Fruit fly (Drosophila melanogaster) whole organism, embryonic: ENCODE measurements around the gene Alp9.
A peak's percentile ranks its signal among the peaks of the same experiment; 100 is the strongest.

Experiments used
- Blimp-1 ChIP-seq: fragments of 200-800 bp; sonication (Bioruptor generic); optimal IDR thresholded peaks from 3 replicates; lab custom pipeline; 2018; ENCODE audit warnings: missing biosample characterization, missing genetic modification characterization, mild to moderate bottlenecking, moderate library complexity, missing genetic modification reagents
- CG1024 ChIP-seq: fragments of 200-800 bp; sonication (Bioruptor generic); IDR thresholded peaks from 2 replicates; pipeline ENCODE4 v1.3.6; 2022; ENCODE audit warnings: missing biosample characterization, missing genetic modification characterization
- CG12219 ChIP-seq: fragments of 200-800 bp; sonication (Bioruptor generic); optimal IDR thresholded peaks from 3 replicates; lab custom pipeline; 2018; ENCODE audit warnings: missing biosample characterization, mild to moderate bottlenecking, missing genetic modification characterization
- CG13296 ChIP-seq: fragments of 200-800 bp; sonication (Bioruptor generic); optimal IDR thresholded peaks from 3 replicates; lab custom pipeline; 2018; ENCODE audit warnings: missing biosample characterization, mild to moderate bottlenecking, missing genetic modification characterization
- CG15479 ChIP-seq: fragments of 200-800 bp; sonication (Bioruptor generic); optimal IDR thresholded peaks from 3 replicates; lab custom pipeline; 2019; ENCODE audit warnings: missing biosample characterization, mild to moderate bottlenecking, missing genetic modification characterization, moderate library complexity
- CG16813 ChIP-seq: fragments of 200-800 bp; sonication (Bioruptor generic); IDR thresholded peaks from 3 replicates; pipeline ENCODE4 v1.3.6; 2022; ENCODE audit warnings: missing biosample characterization, missing genetic modification characterization; ENCODE audit not compliant: partially characterized antibody
- CG17912 ChIP-seq: fragments of 200-800 bp; sonication (Bioruptor generic); optimal IDR thresholded peaks from 2 replicates; lab custom pipeline; 2018; ENCODE audit warnings: missing biosample characterization, mild to moderate bottlenecking, missing genetic modification characterization
- CG18011 ChIP-seq: fragments of 200-800 bp; sonication (Bioruptor generic); optimal IDR thresholded peaks from 2 replicates; lab custom pipeline; 2017; ENCODE audit warnings: missing biosample characterization, missing genetic modification characterization, mild to moderate bottlenecking, moderate library complexity, missing genotype
- CG2116 ChIP-seq: fragments of 200-800 bp; sonication (Bioruptor generic); optimal IDR thresholded peaks from 3 replicates; lab custom pipeline; 2018; ENCODE audit warnings: missing biosample characterization, mild to moderate bottlenecking, missing genetic modification characterization
- CG2889 ChIP-seq: fragments of 200-800 bp; sonication (Bioruptor generic); IDR thresholded peaks from 3 replicates; pipeline ENCODE4 v1.3.6; 2022; ENCODE audit warnings: missing biosample characterization, missing genetic modification characterization
- CG30020 ChIP-seq: fragments of 200-800 bp; optimal IDR thresholded peaks from 2 replicates; lab custom pipeline; 2019; ENCODE audit warnings: missing biosample characterization, mild to moderate bottlenecking, missing genetic modification characterization, moderate library complexity
- CG30403 ChIP-seq: fragments of 200-800 bp; sonication (Bioruptor generic); optimal IDR thresholded peaks from 3 replicates; lab custom pipeline; 2016; ENCODE audit warnings: missing biosample characterization, missing genetic modification characterization
- CG31224 ChIP-seq: fragments of 200-800 bp; sonication (Bioruptor generic); IDR thresholded peaks from 2 replicates; pipeline ENCODE4 v1.3.6; 2022; ENCODE audit warnings: missing biosample characterization, missing genetic modification characterization
- CG31365 ChIP-seq: fragments of 200-800 bp; sonication (Bioruptor generic); optimal IDR thresholded peaks from 2 replicates; lab custom pipeline; 2018; ENCODE audit warnings: missing biosample characterization, mild to moderate bottlenecking, missing genetic modification characterization
- CG31441 ChIP-seq: fragments of 200-800 bp; sonication (Bioruptor generic); IDR thresholded peaks from 2 replicates; pipeline ENCODE4 v1.3.6; 2022; ENCODE audit warnings: missing biosample characterization, missing genetic modification characterization
- CG32772 ChIP-seq: fragments of 200-800 bp; sonication (Bioruptor generic); IDR thresholded peaks from 2 replicates; pipeline ENCODE4 v1.3.6; 2022; ENCODE audit warnings: missing biosample characterization, missing genetic modification characterization
- CG34224 ChIP-seq: fragments of 200-800 bp; sonication (Bioruptor generic); IDR thresholded peaks from 3 replicates; pipeline ENCODE4 v1.3.6; 2022; ENCODE audit warnings: missing biosample characterization, missing genetic modification characterization; ENCODE audit not compliant: partially characterized antibody
- CG4328 ChIP-seq: fragments of 200-800 bp; sonication (Bioruptor generic); optimal IDR thresholded peaks from 3 replicates; lab custom pipeline; 2017; ENCODE audit warnings: missing biosample characterization, missing genetic modification reagents, missing genetic modification characterization
- CG9797 ChIP-seq: fragments of 200-800 bp; sonication (Bioruptor generic); optimal IDR thresholded peaks from 3 replicates; lab custom pipeline; 2018; ENCODE audit warnings: missing biosample characterization, mild to moderate bottlenecking, missing genetic modification characterization
- CG9876 ChIP-seq: fragments of 200-800 bp; sonication (Bioruptor generic); optimal IDR thresholded peaks from 2 replicates; lab custom pipeline; 2016; ENCODE audit warnings: missing biosample characterization, missing genetic modification characterization
- Dll ChIP-seq: fragments of 200-800 bp; sonication (Bioruptor generic); IDR thresholded peaks from 4 replicates; pipeline ENCODE4 v1.3.6; 2022; ENCODE audit warnings: missing biosample characterization, missing genetic modification characterization; ENCODE audit not compliant: partially characterized antibody
- GATAe ChIP-seq: fragments of 200-800 bp; sonication (Bioruptor generic); conservative IDR thresholded peaks from 2 replicates; pipeline ENCODE4 v1.3.6; 2022; ENCODE audit warnings: missing biosample characterization, missing genetic modification characterization
- Lhr ChIP-seq: fragments of 200-800 bp; sonication (Bioruptor generic); optimal IDR thresholded peaks from 3 replicates; lab custom pipeline; 2017; ENCODE audit warnings: mild to moderate bottlenecking, missing biosample characterization, missing genetic modification reagents, missing genetic modification characterization
- Lim3 ChIP-seq: fragments of 200-800 bp; sonication (Bioruptor generic); IDR thresholded peaks from 2 replicates; pipeline ENCODE4 v1.3.6; 2022; ENCODE audit warnings: missing biosample characterization, missing genetic modification characterization
- MBD-R2 ChIP-seq: fragments of 200-800 bp; sonication (Bioruptor generic); IDR thresholded peaks from 2 replicates; pipeline ENCODE4 v1.3.6; 2022; ENCODE audit warnings: missing biosample characterization, missing genetic modification characterization
- NFAT ChIP-seq: fragments of 200-800 bp; sonication (Bioruptor generic); IDR thresholded peaks from 2 replicates; pipeline ENCODE4 v1.3.6; 2022; ENCODE audit warnings: missing biosample characterization, missing genetic modification characterization
- Nf-YA ChIP-seq: fragments of 200-800 bp; sonication (Bioruptor generic); IDR thresholded peaks from 2 replicates; pipeline ENCODE4 v1.3.6; 2022; ENCODE audit warnings: missing biosample characterization, missing genetic modification characterization
- Sin3A ChIP-seq: fragments of >200 bp; optimal IDR thresholded peaks from 2 replicates; lab custom pipeline; 2018
- ara ChIP-seq: fragments of 200-800 bp; sonication (Bioruptor generic); IDR thresholded peaks from 2 replicates; pipeline ENCODE4 v1.3.6; 2022; ENCODE audit warnings: missing biosample characterization, missing genetic modification characterization
- bab2 ChIP-seq: fragments of 200-800 bp; sonication (Bioruptor generic); optimal IDR thresholded peaks from 2 replicates; lab custom pipeline; 2016; ENCODE audit warnings: missing biosample characterization, missing genetic modification characterization
- bsh ChIP-seq, 2 experiments: fragments of 200-800 bp; sonication (Bioruptor generic); optimal IDR thresholded peaks; 2 replicates each; lab custom pipeline; 2017 to 2018; ENCODE audit warnings: mild to moderate bottlenecking in 2 of 2, missing biosample characterization in 2 of 2, missing genetic modification characterization in 2 of 2, moderate library complexity in 1 of 2
- btn ChIP-seq: fragments of 200-800 bp; sonication (Bioruptor generic); optimal IDR thresholded peaks from 2 replicates; lab custom pipeline; 2016; ENCODE audit warnings: missing biosample characterization, missing genetic modification characterization
- cato ChIP-seq: fragments of 200-800 bp; sonication (Bioruptor generic); optimal IDR thresholded peaks from 2 replicates; lab custom pipeline; 2016; ENCODE audit warnings: missing biosample characterization, missing genetic modification characterization, borderline replicate concordance
- crp ChIP-seq, 2 experiments: fragments of 200-800 bp; sonication (Bioruptor generic); optimal IDR thresholded peaks; 2 replicates in 1 of 2; 3 replicates in 1 of 2; lab custom pipeline; 2017; ENCODE audit warnings: missing biosample characterization in 2 of 2, missing genetic modification characterization in 2 of 2, mild to moderate bottlenecking in 1 of 2, moderate library complexity in 1 of 2
- exex ChIP-seq: fragments of 200-800 bp; sonication (Bioruptor generic); optimal IDR thresholded peaks from 4 replicates; lab custom pipeline; 2018; ENCODE audit warnings: missing biosample characterization, mild to moderate bottlenecking, missing genetic modification characterization, moderate library complexity
- eyg ChIP-seq: fragments of 200-800 bp; sonication (Bioruptor generic); optimal IDR thresholded peaks from 3 replicates; lab custom pipeline; 2016; ENCODE audit warnings: missing biosample characterization, missing genetic modification characterization
- inv ChIP-seq: fragments of 200-800 bp; sonication (Bioruptor generic); IDR thresholded peaks from 2 replicates; pipeline ENCODE4 v1.3.6; 2022; ENCODE audit warnings: missing biosample characterization, missing genetic modification characterization; ENCODE audit not compliant: partially characterized antibody
- nerfin-1 ChIP-seq: fragments of 200-800 bp; sonication (Bioruptor generic); optimal IDR thresholded peaks from 3 replicates; lab custom pipeline; 2019; ENCODE audit warnings: missing biosample characterization, mild to moderate bottlenecking, missing genetic modification characterization, moderate library complexity
- nom ChIP-seq: fragments of 200-800 bp; sonication (Bioruptor generic); optimal IDR thresholded peaks from 2 replicates; lab custom pipeline; 2017; ENCODE audit warnings: missing biosample characterization, missing genetic modification characterization, mild to moderate bottlenecking, moderate library complexity, missing genetic modification reagents
- pfk ChIP-seq: fragments of 200-800 bp; sonication (Bioruptor generic); optimal IDR thresholded peaks from 2 replicates; lab custom pipeline; 2018; ENCODE audit warnings: missing biosample characterization, mild to moderate bottlenecking, missing genetic modification characterization, moderate library complexity
- rib ChIP-seq: fragments of 200-800 bp; sonication (Bioruptor generic); IDR thresholded peaks from 2 replicates; pipeline ENCODE4 v1.3.6; 2022; ENCODE audit warnings: missing biosample characterization, missing genetic modification characterization
- salm ChIP-seq: fragments of 200-800 bp; sonication (Bioruptor generic); optimal IDR thresholded peaks from 2 replicates; lab custom pipeline; 2018; ENCODE audit warnings: missing biosample characterization, mild to moderate bottlenecking, missing genetic modification characterization
- sc ChIP-seq, 3 experiments: fragments of >200 bp in 2 of 3; fragments of 200-800 bp in 1 of 3; sonication (Bioruptor generic) in 1 of 3; optimal IDR thresholded peaks; 2 replicates in 2 of 3; 3 replicates in 1 of 3; lab custom pipeline; 2017; ENCODE audit warnings: mild to moderate bottlenecking in 1 of 3, missing biosample characterization in 1 of 3, missing genetic modification characterization in 1 of 3, missing genetic modification reagents in 1 of 3
- slou ChIP-seq: fragments of 200-800 bp; sonication (Bioruptor generic); optimal IDR thresholded peaks from 3 replicates; lab custom pipeline; 2016; ENCODE audit warnings: missing biosample characterization, missing genetic modification characterization
- sr ChIP-seq: fragments of 200-800 bp; sonication (Bioruptor generic); IDR thresholded peaks from 3 replicates; pipeline ENCODE4 v1.3.6; 2022; ENCODE audit warnings: missing biosample characterization, missing genetic modification characterization
- tx ChIP-seq: fragments of 200-800 bp; sonication (Bioruptor generic); optimal IDR thresholded peaks from 2 replicates; lab custom pipeline; 2016; ENCODE audit warnings: missing biosample characterization, missing genetic modification characterization
- unpg ChIP-seq: fragments of 200-800 bp; sonication (Bioruptor generic); optimal IDR thresholded peaks from 3 replicates; lab custom pipeline; 2018; ENCODE audit warnings: missing biosample characterization, mild to moderate bottlenecking, missing genetic modification characterization, moderate library complexity

The Alp9 gene

dm6 chr3L:5577250-5578138 is 17.8 kb upstream of the Alp9 start, which contains the start of gene Msr-110 (continued):
- peak in 1 of 2 experiments; percentile 46 for TF ChIP-seq crp (GFP tag; optimal IDR thresholded peaks at IDR 0.05; lab: Kevin White, UChicago)
- peak; percentile 67 for TF ChIP-seq tx
- no peak for TF ChIP-seq Sin3A (lab: Kevin White, UChicago)
- TF ChIP-seq CG17912 = peak; percentile 70
- TF ChIP-seq CG30403 (GFP tag; lab: Kevin White, UChicago) = peak; percentile 85
- peak; percentile 99 for TF ChIP-seq nom (GFP tag; lab: Kevin White, UChicago)
- TF ChIP-seq NFAT = peak; percentile 88
- no peak for TF ChIP-seq CG34224
- no peak for TF ChIP-seq CG9797 (GFP tag; lab: Kevin White, UChicago)
- TF ChIP-seq sc (optimal IDR thresholded peaks at IDR 0.05; lab: Kevin White, UChicago) = no peak
- peak; percentile 66 for TF ChIP-seq sc (GFP tag; optimal IDR thresholded peaks at IDR 0.05; lab: Kevin White, UChicago)
- TF ChIP-seq bab2 (GFP tag; lab: Kevin White, UChicago) = peak; percentile 84
- peak; percentile 76 for TF ChIP-seq CG4328 (GFP tag; lab: Kevin White, UChicago)
- 0 out of 2 replicates have a peak, but pooled peaks have one; percentile 48 for TF ChIP-seq Lim3
- TF ChIP-seq pfk = peak; percentile 19
- peak; percentile 91 for TF ChIP-seq rib (GFP tag; lab: Robert Waterston, UW)
- peak; percentile 64 for TF ChIP-seq exex
- TF ChIP-seq inv (GFP tag; lab: Robert Waterston, UW) = no peak
- TF ChIP-seq ara (GFP tag; lab: Robert Waterston, UW) = peak; percentile 66
- peak; percentile 66 for TF ChIP-seq cato (GFP tag; lab: Kevin White, UChicago)
- peak; percentile 68 for TF ChIP-seq slou (GFP tag; lab: Kevin White, UChicago)
- TF ChIP-seq CG9876 (GFP tag; lab: Kevin White, UChicago) = peak; percentile 53
- TF ChIP-seq CG15479 = no peak
- TF ChIP-seq CG16813 (GFP tag; lab: Robert Waterston, UW) = no peak
- peak; percentile 84 for TF ChIP-seq nerfin-1 (tag; lab: Kevin White, UChicago)
- peak; percentile 49; the same call in 1 of the 2 replicates for TF ChIP-seq CG1024 (GFP tag; lab: Robert Waterston, UW)
- TF ChIP-seq bsh (GFP tag; optimal IDR thresholded peaks at IDR 0.05; lab: Kevin White, UChicago) = peak; percentile 87 to 96
- peak; percentile 64 for TF ChIP-seq CG2889 (GFP tag; lab: Robert Waterston, UW)
- TF ChIP-seq CG18011 = peak; percentile 35
- TF ChIP-seq CG2116 (GFP tag; lab: Kevin White, UChicago) = peak; percentile 37
- TF ChIP-seq CG13296 (GFP tag; lab: Kevin White, UChicago) = peak; percentile 94
- peak; percentile 72; the same call in 1 of the 2 replicates for TF ChIP-seq CG31224 (GFP tag; lab: Robert Waterston, UW)
- TF ChIP-seq unpg (GFP tag; lab: Kevin White, UChicago) = peak; percentile 91
- TF ChIP-seq MBD-R2 = peak; percentile 87
- TF ChIP-seq CG31365 = peak; percentile 56
- TF ChIP-seq CG32772 (GFP tag; lab: Robert Waterston, UW) = peak; percentile 89
- peak; percentile 92 for TF ChIP-seq CG31441 (GFP tag; lab: Robert Waterston, UW)
- no peak for TF ChIP-seq Dll (GFP tag; lab: Robert Waterston, UW)
- TF ChIP-seq eyg (GFP tag; lab: Kevin White, UChicago) = peak; percentile 69
- peak; percentile 78 for TF ChIP-seq salm
- TF ChIP-seq btn (GFP tag; lab: Kevin White, UChicago) = peak; percentile 66
- TF ChIP-seq CG30020 (tag; lab: Kevin White, UChicago) = peak; percentile 43
- peak; percentile 88 for TF ChIP-seq Blimp-1 (GFP tag; lab: Kevin White, UChicago)
- TF ChIP-seq Nf-YA = peak; percentile 65; the same call in 1 of the 2 replicates
- TF ChIP-seq Lhr = peak; percentile 41
- TF ChIP-seq GATAe (GFP tag; lab: Robert Waterston, UW) = peak; percentile 69; the same call in 1 of the 2 replicates
- TF ChIP-seq sr (GFP tag; lab: Robert Waterston, UW) = peak; percentile 24; the same call in 1 of the 3 replicates
- TF ChIP-seq CG12219 (GFP tag; lab: Kevin White, UChicago) = peak; percentile 84
